Fruit fly (Drosophila melanogaster): ENCODE results near the gene CG18787.
A peak's percentile ranks its signal among the peaks of the same experiment; 100 is the strongest.

CG18787 gene

dm6 chr2L:12044613-12045350 is 45.6 kb upstream of the CG18787 start, which contains the start of gene CG6785 (continued):
- TF ChIP-seq Meics (GFP tag; optimal IDR thresholded peaks at IDR 0.05) (peak; percentile 84), CG13424 (tag; optimal IDR thresholded peaks at IDR 0.05) (peak; percentile 73), repo (GFP tag; optimal IDR thresholded peaks at IDR 0.05) (peak; percentile 81), Rx (GFP tag; IDR thresholded peaks at IDR 0.05) (no peak), CG34224 (GFP tag; IDR thresholded peaks at IDR 0.05; ENCODE audit: partially characterized antibody) (peak; percentile 26; the same call in 1 of the 3 replicates), fd3F (GFP tag; optimal IDR thresholded peaks at IDR 0.05) (peak; percentile 65), CG12942 (GFP tag; optimal IDR thresholded peaks at IDR 0.05) (peak; percentile 84), Med (GFP tag) (peak; percentile 96), NfI (GFP tag; optimal IDR thresholded peaks at IDR 0.05) (peak; percentile 67), Taf1 (GFP tag; IDR thresholded peaks at IDR 0.05) (no peak), CG13775 (GFP tag; optimal IDR thresholded peaks at IDR 0.05) (peak; percentile 32), mirr (GFP tag; optimal IDR thresholded peaks at IDR 0.05) (peak; percentile 81), Adf1 (GFP tag; IDR thresholded peaks at IDR 0.05) (peak; percentile 18; the same call in 1 of the 2 replicates), CG32767 (GFP tag; IDR thresholded peaks at IDR 0.05) (no peak), ash1 (GFP tag; optimal IDR thresholded peaks at IDR 0.05) (peak; percentile 78), Dbx (GFP tag; IDR thresholded peaks at IDR 0.05) (peak; percentile 70; the same call in 2 of the 3 replicates), fd96Cb (tag; optimal IDR thresholded peaks at IDR 0.05) (peak; percentile 56), trem (tag; optimal IDR thresholded peaks at IDR 0.05) (peak; percentile 37), btn (GFP tag; optimal IDR thresholded peaks at IDR 0.05) (peak; percentile 65), chn (GFP tag; optimal IDR thresholded peaks at IDR 0.05) (peak; percentile 35), Hsf (GFP tag; optimal IDR thresholded peaks at IDR 0.05) (peak; percentile 68), CG3847 (GFP tag; IDR thresholded peaks at IDR 0.05) (no peak), sr (GFP tag; IDR thresholded peaks at IDR 0.05) (peak; percentile 51; the same call in 1 of the 3 replicates), lilli (GFP tag; optimal IDR thresholded peaks at IDR 0.05) (peak; percentile 56), Xbp1 (GFP tag; optimal IDR thresholded peaks at IDR 0.05) (peak; percentile 51), onecut (GFP tag; IDR thresholded peaks at IDR 0.05) (peak; percentile 74), sna (GFP tag; IDR thresholded peaks at IDR 0.05; ENCODE audit: partially characterized antibody) (no peak), HmgZ (tag; optimal IDR thresholded peaks at IDR 0.05) (peak; percentile 81), CG7963 (GFP tag; IDR thresholded peaks at IDR 0.05; ENCODE audit: partially characterized antibody) (no peak), Ravus (GFP tag; IDR thresholded peaks at IDR 0.05) (no peak), vnd (GFP tag; IDR thresholded peaks at IDR 0.05; ENCODE audit: partially characterized antibody) (no peak), exex (tag; optimal IDR thresholded peaks at IDR 0.05) (peak; percentile 70), Ssrp (tag; optimal IDR thresholded peaks at IDR 0.05) (no peak), nerfin-2 (GFP tag; IDR thresholded peaks at IDR 0.05; ENCODE audit: partially characterized antibody) (no peak), Sry-δ (GFP tag; optimal IDR thresholded peaks at IDR 0.05) (peak; percentile 33), CG13123 (GFP tag; optimal IDR thresholded peaks at IDR 0.05) (peak; percentile 84), p53 (GFP tag; optimal IDR thresholded peaks at IDR 0.05) (peak; percentile 85), CG1602 (GFP tag; optimal IDR thresholded peaks at IDR 0.05) (peak; percentile 65), CG1792 (GFP tag; optimal IDR thresholded peaks at IDR 0.05) (peak; percentile 75), CG14667 (GFP tag; IDR thresholded peaks at IDR 0.05) (no peak), CG31388 (GFP tag; optimal IDR thresholded peaks at IDR 0.05) (no peak), unpg (GFP tag; optimal IDR thresholded peaks at IDR 0.05) (peak; percentile 81), pzg (GFP tag; optimal IDR thresholded peaks at IDR 0.05) (peak; percentile 7), cato (GFP tag; optimal IDR thresholded peaks at IDR 0.05; ENCODE audit: borderline replicate concordance) (peak; percentile 64), CG33557 (GFP tag; optimal IDR thresholded peaks at IDR 0.05) (peak; percentile 91), Hr51 (GFP tag; optimal IDR thresholded peaks at IDR 0.05) (peak; percentile 70), Bgb (GFP tag; IDR thresholded peaks at IDR 0.05; ENCODE audit: partially characterized antibody) (0 out of 2 replicates have a peak, but pooled peaks have one; percentile 5), Scr (GFP tag; IDR thresholded peaks at IDR 0.05; ENCODE audit: partially characterized antibody) (no peak)

Data from whole organism, embryonic.